Worm (Caenorhabditis elegans) whole organism, L4/young adult: ENCODE measurements around the gene C39B5.5.

Experiments used
- W03F9.2 ChIP-seq: fragments of 150-350 bp; optimal IDR thresholded peaks from 2 replicates; lab custom pipeline; 2014; ENCODE audit warnings: missing biosample characterization, missing genetic modification characterization
- dao-5 ChIP-seq: sonication (generic microtip); optimal IDR thresholded peaks from 2 replicates; lab custom pipeline; 2016; ENCODE audit warnings: missing genotype, missing genetic modification characterization, moderate library complexity, missing compliant biosample characterization
- him-1 ChIP-seq: sonication (generic microtip); optimal IDR thresholded peaks from 2 replicates; lab custom pipeline; 2016; ENCODE audit warnings: missing genotype, missing genetic modification reagents, missing genetic modification characterization, missing compliant biosample characterization

DNA sequence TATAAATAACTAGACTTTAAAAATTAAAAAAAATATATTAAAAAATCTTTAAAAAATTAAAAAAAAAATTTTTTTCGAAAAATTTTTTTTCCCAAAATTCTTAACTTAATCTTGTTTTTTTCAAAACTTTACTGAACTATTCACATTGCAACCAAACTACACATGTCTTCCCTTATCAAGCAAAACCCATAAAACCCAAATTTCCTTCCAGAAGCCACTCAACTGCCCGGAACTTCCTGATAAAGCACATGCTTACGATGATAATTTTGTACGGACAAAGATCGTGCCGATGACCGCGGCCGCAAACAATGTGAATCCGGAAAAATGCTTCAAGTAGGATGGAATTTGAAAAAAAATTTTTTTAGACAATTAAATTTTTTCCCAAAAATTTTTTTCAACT, 4.4 kb downstream of the C39B5.5 start:
- no peak for TF ChIP-seq him-1 (tag; lab: Kevin White, UChicago)
- no peak for TF ChIP-seq dao-5
- TF ChIP-seq W03F9.2 (tag; lab: Kevin White, UChicago): no peak
